Worm (Caenorhabditis elegans) whole organism, L3 larva: ENCODE measurements around the gene cul-4.

Source experiments
- R02D3.7 ChIP-seq: fragments of 150-350 bp; optimal IDR thresholded peaks from 2 replicates; lab custom pipeline; 2014; ENCODE audit warnings: missing biosample characterization, missing genetic modification characterization
- aly-2 ChIP-seq: fragments of 150-350 bp; optimal IDR thresholded peaks from 2 replicates; lab custom pipeline; 2014; ENCODE audit warnings: missing biosample characterization, missing genetic modification characterization
- ama-1 ChIP-seq: fragments of 150-350 bp; optimal IDR thresholded peaks from 2 replicates; lab custom pipeline; 2018
- ceh-16 ChIP-seq: sonication (generic microtip); optimal IDR thresholded peaks from 2 replicates; lab custom pipeline; 2017; ENCODE audit warnings: missing biosample characterization, missing genetic modification characterization
- ceh-28 ChIP-seq: fragments of 150-350 bp; optimal IDR thresholded peaks from 2 replicates; lab custom pipeline; 2014; ENCODE audit warnings: missing biosample characterization, missing genetic modification reagents, missing genetic modification characterization
- ceh-82 ChIP-seq: fragments of 150-350 bp; optimal IDR thresholded peaks from 2 replicates; lab custom pipeline; 2014; ENCODE audit warnings: missing biosample characterization, missing genetic modification characterization
- ceh-9 ChIP-seq: sonication (generic microtip); optimal IDR thresholded peaks from 2 replicates; lab custom pipeline; 2018; ENCODE audit warnings: missing biosample characterization, missing genetic modification characterization
- egl-27 ChIP-seq: sonication (generic microtip); optimal IDR thresholded peaks from 4 replicates; lab custom pipeline; 2017; ENCODE audit warnings: missing biosample characterization, missing genetic modification reagents, missing genetic modification characterization
- egl-5 ChIP-seq: fragments of 150-350 bp; optimal IDR thresholded peaks from 2 replicates; lab custom pipeline; 2017; ENCODE audit warnings: missing biosample characterization, missing genetic modification reagents, missing genetic modification characterization, inconsistent platforms
- elt-1 ChIP-seq: fragments of 150-350 bp; optimal IDR thresholded peaks from 2 replicates; lab custom pipeline; 2014; ENCODE audit warnings: missing biosample characterization, missing genetic modification characterization
- eor-1 ChIP-seq, 2 experiments: fragments of 150-350 bp; optimal IDR thresholded peaks; 2 replicates each; lab custom pipeline; 2014 to 2018; ENCODE audit warnings: missing biosample characterization in 2 of 2, missing genetic modification characterization in 2 of 2
- fkh-2 ChIP-seq: fragments of 150-350 bp; optimal IDR thresholded peaks from 2 replicates; lab custom pipeline; 2014; ENCODE audit warnings: missing biosample characterization, missing genetic modification reagents, missing genetic modification characterization
- fos-1 ChIP-seq: fragments of 150-350 bp; optimal IDR thresholded peaks from 2 replicates; lab custom pipeline; 2014; ENCODE audit warnings: missing biosample characterization, missing genetic modification characterization
- hmg-11 ChIP-seq: sonication (generic microtip); optimal IDR thresholded peaks from 2 replicates; lab custom pipeline; 2016; ENCODE audit warnings: missing genetic modification characterization, missing compliant biosample characterization
- jun-1 ChIP-seq: fragments of 150-350 bp; optimal IDR thresholded peaks from 2 replicates; lab custom pipeline; 2014; ENCODE audit warnings: missing biosample characterization, missing genetic modification reagents, missing genetic modification characterization
- lin-15B ChIP-seq: fragments of 150-350 bp; optimal IDR thresholded peaks from 2 replicates; lab custom pipeline; 2014; ENCODE audit warnings: missing biosample characterization, missing genetic modification characterization
- lsy-12 ChIP-seq: sonication (generic microtip); optimal IDR thresholded peaks from 2 replicates; lab custom pipeline; 2016; ENCODE audit warnings: mild to moderate bottlenecking, missing genetic modification characterization, missing compliant biosample characterization
- mdl-1 ChIP-seq: fragments of 150-350 bp; optimal IDR thresholded peaks from 2 replicates; lab custom pipeline; 2014; ENCODE audit warnings: missing biosample characterization, missing genetic modification characterization
- nfya-1 ChIP-seq: sonication (generic microtip); optimal IDR thresholded peaks from 2 replicates; lab custom pipeline; 2017; ENCODE audit warnings: missing genetic modification characterization, mild to moderate bottlenecking, missing compliant biosample characterization, antibody characterized with exemption, moderate library complexity; ENCODE audit not compliant: insufficient read depth
- nhr-12 ChIP-seq: fragments of 150-350 bp; optimal IDR thresholded peaks from 2 replicates; lab custom pipeline; 2014; ENCODE audit warnings: missing biosample characterization, missing genetic modification characterization
- nhr-23 ChIP-seq: fragments of 150-350 bp; optimal IDR thresholded peaks from 2 replicates; lab custom pipeline; 2014; ENCODE audit warnings: missing biosample characterization, missing genetic modification reagents, missing genetic modification characterization
- nhr-237 ChIP-seq: fragments of 150-350 bp; optimal IDR thresholded peaks from 2 replicates; lab custom pipeline; 2014; ENCODE audit warnings: missing biosample characterization, missing genetic modification characterization
- nhr-25 ChIP-seq: sonication (generic microtip); optimal IDR thresholded peaks from 2 replicates; lab custom pipeline; 2017; ENCODE audit warnings: missing biosample characterization, missing genetic modification characterization
- nhr-43 ChIP-seq: sonication (generic microtip); optimal IDR thresholded peaks from 2 replicates; lab custom pipeline; 2016; ENCODE audit warnings: mild to moderate bottlenecking, missing genetic modification characterization, missing compliant biosample characterization; ENCODE audit not compliant: poor library complexity, severe bottlenecking
- nhr-76 ChIP-seq: fragments of 150-350 bp; sonication (generic microtip); optimal IDR thresholded peaks from 5 replicates; lab custom pipeline; 2014; ENCODE audit warnings: missing biosample characterization, missing genetic modification characterization
- pha-4 ChIP-seq: fragments of 150-350 bp; optimal IDR thresholded peaks from 2 replicates; lab custom pipeline; 2014; ENCODE audit warnings: missing biosample characterization, missing genetic modification reagents, missing genetic modification characterization
- skn-1 ChIP-seq: fragments of 150-350 bp; optimal IDR thresholded peaks from 2 replicates; lab custom pipeline; 2014; ENCODE audit warnings: missing biosample characterization, missing genetic modification characterization
- snpc-4 ChIP-seq: fragments of 150-350 bp; optimal IDR thresholded peaks from 2 replicates; lab custom pipeline; 2014; ENCODE audit warnings: missing biosample characterization, missing genetic modification characterization
- tbx-2 ChIP-seq: sonication (generic microtip); optimal IDR thresholded peaks from 2 replicates; lab custom pipeline; 2016; ENCODE audit warnings: mild to moderate bottlenecking, missing genetic modification characterization, missing compliant biosample characterization
- unc-39 ChIP-seq: sonication (generic microtip); optimal IDR thresholded peaks from 4 replicates; lab custom pipeline; 2017; ENCODE audit warnings: missing biosample characterization, missing genetic modification characterization
- zag-1 ChIP-seq: fragments of 150-350 bp; optimal IDR thresholded peaks from 2 replicates; lab custom pipeline; 2014; ENCODE audit warnings: missing biosample characterization, missing genetic modification characterization
- ztf-4 ChIP-seq: fragments of 150-350 bp; optimal IDR thresholded peaks from 2 replicates; lab custom pipeline; 2014; ENCODE audit warnings: missing biosample characterization, missing genetic modification characterization

Gene cul-4

DNA sequence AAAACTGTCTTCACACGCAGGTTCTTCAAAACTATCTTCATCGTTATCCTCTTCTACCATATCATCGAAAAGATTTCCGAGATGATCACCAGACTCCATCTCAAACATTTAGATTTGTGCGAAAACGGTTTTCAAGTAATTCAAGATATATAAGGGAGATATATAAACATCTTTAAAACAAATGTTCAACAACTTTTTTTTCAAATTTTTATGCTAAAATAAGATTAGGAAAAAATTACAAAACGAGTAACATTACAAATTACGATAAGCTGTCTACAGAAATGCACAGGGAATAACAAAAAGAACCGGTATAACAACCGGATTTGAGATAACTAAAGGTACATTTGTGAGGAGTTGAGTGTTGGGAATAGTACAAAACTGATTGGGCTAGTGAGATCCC lies 6.0 kb upstream of the cul-4 start, which contains the start of gene C30G12.6:
C30G12.6 (minus strand) TSS at position 101 of the 400 bp plus-strand sequence.
- TF ChIP-seq unc-39 = no peak
- TF ChIP-seq nfya-1 (tag; lab: Kevin White, UChicago) = no peak
- TF ChIP-seq ama-1 = no peak
- TF ChIP-seq nhr-25 = no peak
- TF ChIP-seq nhr-12 (tag; lab: Kevin White, UChicago) = no peak
- no peak for TF ChIP-seq jun-1 (tag; lab: Kevin White, UChicago)
- no peak for TF ChIP-seq ceh-16 (tag; lab: Kevin White, UChicago)
- no peak for TF ChIP-seq hmg-11
- no peak for TF ChIP-seq egl-27 (tag; lab: Kevin White, UChicago)
- no peak for TF ChIP-seq fkh-2 (tag; lab: Kevin White, UChicago)
- no peak for TF ChIP-seq ztf-4 (tag; lab: Kevin White, UChicago)
- no peak for TF ChIP-seq tbx-2
- no peak for TF ChIP-seq ceh-9 (tag; lab: Kevin White, UChicago)
- no peak for TF ChIP-seq eor-1 (tag; optimal IDR thresholded peaks at IDR 0.05; lab: Kevin White, UChicago)
- TF ChIP-seq R02D3.7 (tag; lab: Kevin White, UChicago) = no peak
- TF ChIP-seq elt-1 (tag; lab: Kevin White, UChicago) = no peak

DNA sequence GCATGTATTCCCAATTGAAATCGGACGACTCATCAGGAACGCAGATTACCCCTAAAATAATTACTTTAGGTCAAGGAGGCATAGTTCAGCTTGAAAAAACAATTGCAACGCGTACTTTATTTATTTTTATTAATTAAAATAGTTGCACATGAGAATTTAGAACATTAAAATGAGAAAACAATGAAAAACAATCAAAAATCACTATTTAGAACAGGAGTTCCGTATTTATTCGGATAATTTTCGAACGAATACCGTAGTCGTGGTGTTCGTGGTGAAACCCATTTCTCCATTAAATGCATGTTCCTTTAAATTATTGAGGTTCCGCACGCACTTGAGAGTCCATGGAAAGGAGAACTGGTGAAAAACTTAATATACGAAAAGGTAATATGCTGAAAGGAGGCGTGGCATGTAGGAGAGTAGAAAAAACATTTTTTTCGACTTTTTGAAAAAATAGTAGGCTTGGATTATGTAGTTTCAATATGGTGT lies 3.7 kb upstream of the cul-4 start, which contains the start of gene puf-8:
puf-8 (minus strand) TSS at position 51 of the 486 bp plus-strand sequence.
- TF ChIP-seq fkh-2 (tag; lab: Kevin White, UChicago) = no peak
- no peak for TF ChIP-seq nhr-76 (tag; lab: Kevin White, UChicago)
- no peak for TF ChIP-seq jun-1 (tag; lab: Kevin White, UChicago)
- TF ChIP-seq lin-15B (tag; lab: Kevin White, UChicago) = no peak
- TF ChIP-seq R02D3.7 (tag; lab: Kevin White, UChicago) = no peak
- no peak for TF ChIP-seq ceh-82
- TF ChIP-seq tbx-2 = no peak
- no peak for TF ChIP-seq nfya-1 (tag; lab: Kevin White, UChicago)
- TF ChIP-seq egl-5 (tag; lab: Kevin White, UChicago) = no peak
- no peak for TF ChIP-seq nhr-23 (tag; lab: Kevin White, UChicago)
- no peak for TF ChIP-seq ztf-4 (tag; lab: Kevin White, UChicago)
- no peak for TF ChIP-seq nhr-43 (tag; lab: Kevin White, UChicago)
- no peak for TF ChIP-seq skn-1 (tag; lab: Kevin White, UChicago)
- no peak for TF ChIP-seq egl-27 (tag; lab: Kevin White, UChicago)
- no peak for TF ChIP-seq ama-1
- no peak for TF ChIP-seq nhr-237 (tag; lab: Kevin White, UChicago)
- no peak for TF ChIP-seq eor-1 (tag; optimal IDR thresholded peaks at IDR 0.05; lab: Kevin White, UChicago)

DNA sequence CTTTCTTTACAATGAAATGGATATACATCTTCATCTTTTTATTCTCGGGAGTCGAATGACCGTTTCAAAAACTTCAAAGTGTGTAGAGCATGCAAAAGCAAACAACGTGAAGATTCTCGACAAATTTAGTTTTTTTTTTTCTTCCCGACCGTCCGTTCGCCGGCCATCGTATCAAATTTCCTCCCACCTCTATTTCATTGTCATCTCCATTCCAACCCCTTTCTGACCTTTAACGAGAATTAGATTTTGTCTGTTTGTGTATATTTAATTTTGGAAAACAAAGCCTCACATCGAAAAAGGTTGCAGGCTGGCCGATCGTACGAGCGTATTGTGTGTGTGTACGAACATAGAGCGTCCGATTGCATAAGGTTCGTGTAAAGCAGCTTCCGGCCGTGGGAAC lies 2.9 kb upstream of the cul-4 start, which contains the start of gene C30G12.1:
C30G12.1 (plus strand) TSS at position 301 of the 400 bp plus-strand sequence.
- TF ChIP-seq nhr-76 (tag; lab: Kevin White, UChicago) = no peak
- TF ChIP-seq nhr-23 (tag; lab: Kevin White, UChicago) = no peak
- TF ChIP-seq nhr-25 = no peak
- TF ChIP-seq zag-1 = no peak

DNA sequence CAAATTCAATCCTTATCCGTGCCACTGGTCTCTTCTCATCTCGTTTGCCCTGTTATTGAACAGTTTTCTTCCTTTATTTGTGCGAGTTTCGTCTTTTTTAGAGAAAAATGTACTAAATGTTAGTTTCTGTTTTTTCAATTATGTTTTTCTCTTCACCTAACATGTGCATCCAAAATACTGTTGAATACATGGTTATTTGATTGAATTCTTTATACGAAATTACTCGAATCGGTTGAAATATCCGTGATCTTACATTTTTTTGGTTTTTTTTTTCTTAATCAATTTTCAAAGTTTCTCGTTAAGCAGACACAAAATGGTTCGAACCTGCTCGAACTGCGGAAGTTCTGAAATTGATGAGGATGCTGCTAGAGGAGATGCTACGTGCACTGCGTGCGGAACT lies 3.7 kb downstream of the cul-4 start, which contains the start of gene brf-1:
brf-1 (plus strand) TSS at position 301 of the 400 bp plus-strand sequence.
- TF ChIP-seq ceh-28 (tag; lab: Kevin White, UChicago) (no peak), tbx-2 (no peak), lsy-12 (no peak), egl-5 (tag; lab: Kevin White, UChicago) (no peak), ztf-4 (tag; lab: Kevin White, UChicago) (no peak), snpc-4 (tag; lab: Kevin White, UChicago) (no peak), nhr-23 (tag; lab: Kevin White, UChicago) (no peak), fos-1 (tag; lab: Kevin White, UChicago) (no peak), mdl-1 (tag; lab: Kevin White, UChicago) (no peak), eor-1 (tag; optimal IDR thresholded peaks at IDR 0.05; lab: Kevin White, UChicago) (no peak), zag-1 (no peak), aly-2 (tag; lab: Kevin White, UChicago) (no peak), lin-15B (tag; lab: Kevin White, UChicago) (no peak)

DNA sequence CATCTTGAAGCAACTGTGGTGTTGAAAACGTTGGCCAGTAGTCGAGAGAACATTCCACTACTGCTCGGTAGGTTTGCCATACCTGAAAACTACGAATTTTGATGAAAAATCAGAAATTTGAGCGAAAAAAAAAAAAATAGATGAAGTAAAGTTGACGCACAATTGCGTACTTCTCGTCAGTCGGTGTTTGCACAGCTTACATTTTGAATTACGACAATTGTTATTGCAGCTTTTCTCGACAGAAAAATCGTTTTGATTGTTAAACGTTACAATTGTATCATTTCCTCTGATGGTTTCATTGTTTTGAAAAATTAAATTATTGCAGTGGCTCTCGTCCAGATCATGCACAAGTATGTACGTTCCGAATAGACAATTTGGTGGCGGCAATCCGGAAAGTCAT lies 8.1 kb downstream of the cul-4 start, which contains the start of the genes F45E12.5 and cnep-1:
F45E12.5 (minus strand) TSS at position 93 of the 400 bp plus-strand sequence.
cnep-1 (plus strand) TSS at position 326 of the 400 bp plus-strand sequence.
- TF ChIP-seq pha-4 (peak; percentile 31), nhr-237 (tag; lab: Kevin White, UChicago) (no peak)
